Fruit fly (Drosophila melanogaster): ENCODE measurements around the gene CG2694.
A peak's percentile ranks its signal among the peaks of the same experiment; 100 is the strongest.

The CG2694 gene

DNA sequence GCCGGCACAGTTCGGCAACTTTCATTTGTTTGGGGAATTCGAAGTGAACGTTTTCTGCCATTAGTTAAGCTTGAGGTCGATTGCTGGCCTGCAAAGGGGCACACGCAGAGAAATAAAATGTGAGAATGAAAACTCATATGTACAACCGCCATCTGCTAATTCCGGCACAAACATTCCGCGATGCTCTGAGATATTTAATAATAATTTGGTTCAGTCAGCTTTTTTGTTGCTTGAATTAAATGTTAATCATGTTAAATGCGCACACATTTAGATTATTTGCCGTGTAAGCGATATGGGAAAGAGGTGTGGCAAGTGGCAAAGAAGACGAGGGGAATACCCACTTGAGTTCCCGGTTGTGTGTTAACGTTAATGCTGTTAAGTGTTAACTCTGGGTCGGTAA lies 43.5 kb downstream of the CG2694 start (continued):
- TF ChIP-seq CG16863 (GFP tag; optimal IDR thresholded peaks at IDR 0.05) (no peak), CG2712 (tag; optimal IDR thresholded peaks at IDR 0.05) (peak; percentile 43), ttk (GFP tag; IDR thresholded peaks at IDR 0.05) (peak; percentile 15; the same call in 1 of the 2 replicates), ci (GFP tag; IDR thresholded peaks at IDR 0.05) (0 out of 3 replicates have a peak, but pooled peaks have one; percentile 41), CG6854 (GFP tag; optimal IDR thresholded peaks at IDR 0.05) (no peak), Bgb (GFP tag; IDR thresholded peaks at IDR 0.05; ENCODE audit: partially characterized antibody) (no peak), CG3065 (GFP tag; optimal IDR thresholded peaks at IDR 0.05) (no peak), CG6689 (GFP tag; IDR thresholded peaks at IDR 0.05) (no peak), onecut (GFP tag; IDR thresholded peaks at IDR 0.05) (no peak), phol (tag; optimal IDR thresholded peaks at IDR 0.05) (peak; percentile 29), ab (GFP tag; optimal IDR thresholded peaks at IDR 0.05) (no peak), CG9817 (tag; optimal IDR thresholded peaks at IDR 0.05) (no peak), CG8089 (GFP tag; optimal IDR thresholded peaks at IDR 0.05) (no peak), maf-S (GFP tag; optimal IDR thresholded peaks at IDR 0.05) (no peak), sug (tag; optimal IDR thresholded peaks at IDR 0.05) (no peak), Lpt (GFP tag; optimal IDR thresholded peaks at IDR 0.05) (no peak), zen2 (GFP tag; IDR thresholded peaks at IDR 0.05; ENCODE audit: partially characterized antibody) (no peak), dati (GFP tag; IDR thresholded peaks at IDR 0.05) (no peak), bcd (GFP tag; optimal IDR thresholded peaks at IDR 0.05) (peak; percentile 23), CG6683 (GFP tag; optimal IDR thresholded peaks at IDR 0.05) (no peak), CG9876 (GFP tag; optimal IDR thresholded peaks at IDR 0.05) (no peak), CG9609 (GFP tag; optimal IDR thresholded peaks at IDR 0.05) (no peak), sens-2 (GFP tag; IDR thresholded peaks at IDR 0.05) (no peak), CG15696 (tag; optimal IDR thresholded peaks at IDR 0.05) (no peak), fd96Cb (tag; optimal IDR thresholded peaks at IDR 0.05) (no peak), CG8281 (tag; optimal IDR thresholded peaks at IDR 0.05) (no peak), CG1792 (GFP tag; optimal IDR thresholded peaks at IDR 0.05) (no peak), CG12236 (GFP tag; optimal IDR thresholded peaks at IDR 0.05) (no peak), amos (GFP tag; IDR thresholded peaks at IDR 0.05; ENCODE audit: partially characterized antibody) (no peak), YL-1 (GFP tag; optimal IDR thresholded peaks at IDR 0.05) (no peak), chinmo (GFP tag; IDR thresholded peaks at IDR 0.05; ENCODE audit: partially characterized antibody) (no peak), fd102C (GFP tag; optimal IDR thresholded peaks at IDR 0.05) (no peak), CG4820 (GFP tag; optimal IDR thresholded peaks at IDR 0.05) (no peak), so (GFP tag; IDR thresholded peaks at IDR 0.05) (no peak), Scr (GFP tag; IDR thresholded peaks at IDR 0.05; ENCODE audit: partially characterized antibody) (no peak), Poxn (GFP tag; IDR thresholded peaks at IDR 0.05) (no peak), Adf1 (GFP tag; IDR thresholded peaks at IDR 0.05) (no peak), pb (GFP tag; optimal IDR thresholded peaks at IDR 0.05) (no peak), shn (GFP tag; optimal IDR thresholded peaks at IDR 0.05) (no peak), CG6791 (GFP tag; IDR thresholded peaks at IDR 0.05; ENCODE audit: partially characterized antibody) (no peak), CG12219 (GFP tag; optimal IDR thresholded peaks at IDR 0.05) (no peak), CG1602 (GFP tag; optimal IDR thresholded peaks at IDR 0.05) (no peak), CG11504 (tag; optimal IDR thresholded peaks at IDR 0.05) (peak; percentile 58), insv (GFP tag; optimal IDR thresholded peaks at IDR 0.05) (no peak), tx (GFP tag; optimal IDR thresholded peaks at IDR 0.05) (no peak), Doc3 (GFP tag; IDR thresholded peaks at IDR 0.05; ENCODE audit: partially characterized antibody) (no peak), Dad (GFP tag; optimal IDR thresholded peaks at IDR 0.05) (no peak), cato (GFP tag; optimal IDR thresholded peaks at IDR 0.05; ENCODE audit: borderline replicate concordance) (no peak), CG2202 (tag; optimal IDR thresholded peaks at IDR 0.05) (no peak), pum (GFP tag; optimal IDR thresholded peaks at IDR 0.05) (no peak), fu2 (GFP tag; optimal IDR thresholded peaks at IDR 0.05) (no peak), CG18619 (GFP tag; optimal IDR thresholded peaks at IDR 0.05) (no peak)
